Worm (Caenorhabditis elegans): ENCODE measurements around the gene ttr-41.

Gene ttr-41

DNA sequence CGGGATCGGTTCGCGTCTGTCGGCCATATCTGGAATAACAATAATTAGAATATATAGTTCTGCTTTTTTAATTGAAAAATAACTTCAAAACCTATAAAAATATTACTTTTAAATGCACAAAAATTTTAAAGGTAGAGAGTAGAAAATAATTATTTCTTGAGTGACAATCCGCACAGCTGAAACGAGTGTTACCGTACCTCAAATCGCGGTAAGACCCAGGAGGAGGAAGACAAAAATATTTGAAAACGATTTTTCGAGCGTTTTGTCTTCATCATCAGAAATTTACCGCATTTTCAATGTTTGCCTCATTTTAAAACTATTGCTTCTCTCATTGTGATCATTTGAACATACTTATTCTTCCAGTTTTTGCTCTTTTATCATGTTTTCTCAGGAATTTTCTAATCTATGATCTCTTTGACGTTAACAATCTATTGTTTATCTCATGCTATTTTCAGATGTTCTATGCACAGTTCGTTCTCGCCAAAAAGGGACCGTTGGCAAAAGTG, 29.4 kb downstream of the ttr-41 start, which contains the start of the genes rpn-5 and scc-1:
TSS of gene rpn-5 (minus strand) at position 162 of the 506 bp plus-strand sequence.
TSS of gene scc-1 (plus strand) at position 456 of the 506 bp plus-strand sequence.
- no peak for TF ChIP-seq hmbx-1 (tag; optimal IDR thresholded peaks at IDR 0.05)
- TF ChIP-seq tbx-37 (GFP tag; conservative IDR thresholded peaks at IDR 0.05), result no peak

- TF ChIP-seq ama-1 (optimal IDR thresholded peaks at IDR 0.05) (no peak), tbx-11 (GFP tag; IDR thresholded peaks at IDR 0.05) (no peak), ets-7 (tag; optimal IDR thresholded peaks at IDR 0.05) (no peak), flt-1 (GFP tag; IDR thresholded peaks at IDR 0.05) (no peak), sea-1 (GFP tag; conservative IDR thresholded peaks at IDR 0.05) (no peak), pes-1 (GFP tag; IDR thresholded peaks at IDR 0.05) (no peak), ceh-13 (GFP tag; optimal IDR thresholded peaks at IDR 0.05) (no peak), hnd-1 (tag; optimal IDR thresholded peaks at IDR 0.05) (no peak), B0310.2 (tag; optimal IDR thresholded peaks at IDR 0.05) (no peak), hmbx-1 (tag; optimal IDR thresholded peaks at IDR 0.05) (no peak), tra-4 (tag; optimal IDR thresholded peaks at IDR 0.05) (no peak), ceh-36 (tag; optimal IDR thresholded peaks at IDR 0.05) (no peak), tbx-37 (GFP tag; conservative IDR thresholded peaks at IDR 0.05) (no peak), aly-1 (tag; optimal IDR thresholded peaks at IDR 0.05) (no peak), hmg-4 (GFP tag; optimal IDR thresholded peaks at IDR 0.05) (no peak)
Measured at ce11 chrII:4696055-4696454, 31.6 kb downstream of the ttr-41 start.

DNA sequence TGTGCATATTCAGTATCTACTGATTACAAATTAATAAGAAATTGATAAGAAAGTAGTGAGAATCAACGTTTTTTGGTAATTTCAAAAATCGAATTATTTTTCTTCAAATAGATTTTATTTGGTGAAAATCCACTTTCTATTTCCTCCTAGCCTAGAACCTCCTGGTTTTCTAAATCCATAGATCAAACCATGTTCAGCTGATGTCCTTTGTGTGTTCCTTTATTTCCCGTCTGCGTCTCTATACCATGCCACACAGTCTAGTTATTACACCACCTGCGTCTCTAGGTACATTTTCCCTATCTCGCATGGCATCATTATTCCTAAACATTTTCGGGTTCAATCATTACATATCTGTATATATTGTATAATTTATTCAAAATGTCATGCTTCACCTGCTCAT, 34.5 kb downstream of the ttr-41 start, which contains the start of gene F10G7.5:
TSS of gene F10G7.5 (plus strand) at position 286 of the 400 bp plus-strand sequence.
- TF ChIP-seq tbx-11 (GFP tag; IDR thresholded peaks at IDR 0.05) (no peak), tra-4 (tag; optimal IDR thresholded peaks at IDR 0.05) (no peak), hnd-1 (tag; optimal IDR thresholded peaks at IDR 0.05) (no peak), ama-1 (optimal IDR thresholded peaks at IDR 0.05) (no peak)

DNA sequence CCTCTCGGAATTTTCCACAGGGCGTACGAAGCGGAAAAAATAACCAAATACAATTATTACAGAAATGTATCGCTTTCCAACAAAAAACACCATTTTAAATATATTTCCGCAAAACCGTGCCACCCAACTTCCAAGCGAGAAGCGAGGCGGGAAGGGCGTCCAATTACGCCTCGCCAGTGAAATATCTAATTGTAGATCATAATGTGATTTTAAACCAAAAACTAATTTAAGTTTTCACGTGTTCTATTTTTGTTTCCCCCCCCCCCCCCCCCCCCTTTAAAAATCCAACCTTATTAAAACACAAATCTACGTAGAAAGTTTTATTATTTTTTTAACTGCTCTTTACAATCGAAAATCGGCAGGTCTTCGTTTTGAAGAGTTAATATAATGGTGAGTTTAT, 38.2 kb downstream of the ttr-41 start, which contains the start of gene F10G7.12:
TSS of gene F10G7.12 (plus strand) at position 301 of the 400 bp plus-strand sequence.
- TF ChIP-seq flt-1 (GFP tag; IDR thresholded peaks at IDR 0.05), result no peak
- no peak for TF ChIP-seq pes-1 (GFP tag; IDR thresholded peaks at IDR 0.05)
- TF ChIP-seq sea-1 (GFP tag; conservative IDR thresholded peaks at IDR 0.05), result no peak
- TF ChIP-seq ets-7 (tag; optimal IDR thresholded peaks at IDR 0.05), result no peak
- no peak for TF ChIP-seq tbx-11 (GFP tag; IDR thresholded peaks at IDR 0.05)
- no peak for TF ChIP-seq hnd-1 (tag; optimal IDR thresholded peaks at IDR 0.05)
- TF ChIP-seq scrt-1 (GFP tag; IDR thresholded peaks at IDR 0.05), result no peak
- no peak for TF ChIP-seq tra-4 (tag; optimal IDR thresholded peaks at IDR 0.05)
- no peak for TF ChIP-seq hmbx-1 (tag; optimal IDR thresholded peaks at IDR 0.05)
- TF ChIP-seq F13C5.2 (tag; optimal IDR thresholded peaks at IDR 0.05), result no peak
- TF ChIP-seq ama-1 (optimal IDR thresholded peaks at IDR 0.05), result no peak
- no peak for TF ChIP-seq tbx-37 (GFP tag; conservative IDR thresholded peaks at IDR 0.05)
- TF ChIP-seq hmg-4 (GFP tag; optimal IDR thresholded peaks at IDR 0.05), result no peak
- no peak for TF ChIP-seq ceh-36 (tag; optimal IDR thresholded peaks at IDR 0.05)

DNA sequence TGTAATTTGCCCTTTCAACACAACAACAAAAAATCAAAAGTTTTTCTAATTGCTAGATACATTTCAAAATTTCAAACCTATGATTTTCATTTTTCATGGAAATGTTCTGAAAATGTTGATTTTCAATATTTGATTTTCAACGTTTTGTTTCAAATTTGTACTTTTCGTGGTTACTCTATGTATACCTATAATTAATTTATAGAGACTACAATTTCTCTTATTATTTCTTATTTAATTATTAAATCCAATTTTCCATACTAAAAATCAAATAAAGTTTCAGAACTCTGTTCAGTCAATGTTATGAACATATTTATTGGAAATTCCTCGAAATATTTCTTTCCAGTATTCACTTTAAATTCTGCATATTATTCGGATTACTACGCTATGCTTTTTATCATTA, 40.7 kb downstream of the ttr-41 start, which contains the start of gene sre-39:
TSS of gene sre-39 (plus strand) at position 301 of the 400 bp plus-strand sequence.
- TF ChIP-seq flt-1 (GFP tag; IDR thresholded peaks at IDR 0.05) (no peak), hmg-4 (GFP tag; optimal IDR thresholded peaks at IDR 0.05) (no peak), tbx-37 (GFP tag; conservative IDR thresholded peaks at IDR 0.05) (no peak), tra-4 (tag; optimal IDR thresholded peaks at IDR 0.05) (no peak)

- TF ChIP-seq B0310.2 (tag; optimal IDR thresholded peaks at IDR 0.05) (no peak), hnd-1 (tag; optimal IDR thresholded peaks at IDR 0.05) (no peak), tbx-11 (GFP tag; IDR thresholded peaks at IDR 0.05) (no peak), aly-1 (tag; optimal IDR thresholded peaks at IDR 0.05) (no peak), F13C5.2 (tag; optimal IDR thresholded peaks at IDR 0.05) (no peak), scrt-1 (GFP tag; IDR thresholded peaks at IDR 0.05) (no peak), ceh-13 (GFP tag; optimal IDR thresholded peaks at IDR 0.05) (no peak), ets-7 (tag; optimal IDR thresholded peaks at IDR 0.05) (no peak), pes-1 (GFP tag; IDR thresholded peaks at IDR 0.05) (no peak)
Measured at ce11 chrII:4684852-4685251, 42.8 kb downstream of the ttr-41 start.

DNA sequence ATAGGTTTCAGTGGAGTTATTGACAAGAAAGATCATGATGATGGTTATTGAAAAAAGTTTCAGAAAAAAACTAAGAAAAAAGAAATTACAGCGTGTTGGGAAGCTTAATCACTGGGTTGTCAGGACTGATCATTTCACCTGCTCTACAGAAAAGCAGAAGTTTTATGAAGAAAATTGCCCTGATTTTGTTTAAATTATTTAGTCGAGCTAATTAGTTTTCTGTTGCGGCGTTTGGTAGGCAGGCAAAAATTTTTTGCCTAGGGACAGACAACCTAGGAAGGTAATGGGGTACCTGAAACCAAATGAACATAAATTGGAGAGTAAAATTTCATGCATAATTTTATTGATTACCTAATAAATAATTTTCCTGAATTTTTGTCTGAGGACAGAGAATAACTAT, 44.0 kb downstream of the ttr-41 start, which contains the start of gene sre-40:
TSS of gene sre-40 (minus strand) at position 101 of the 400 bp plus-strand sequence.
- no peak for TF ChIP-seq ceh-36 (tag; optimal IDR thresholded peaks at IDR 0.05)
- no peak for TF ChIP-seq flt-1 (GFP tag; IDR thresholded peaks at IDR 0.05)
- no peak for TF ChIP-seq pes-1 (GFP tag; IDR thresholded peaks at IDR 0.05)
- TF ChIP-seq hnd-1 (tag; optimal IDR thresholded peaks at IDR 0.05), result no peak
- TF ChIP-seq scrt-1 (GFP tag; IDR thresholded peaks at IDR 0.05), result no peak
- TF ChIP-seq B0310.2 (tag; optimal IDR thresholded peaks at IDR 0.05), result no peak
- TF ChIP-seq tbx-37 (GFP tag; conservative IDR thresholded peaks at IDR 0.05), result no peak
- TF ChIP-seq sea-1 (GFP tag; conservative IDR thresholded peaks at IDR 0.05), result no peak
- no peak for TF ChIP-seq ceh-13 (GFP tag; optimal IDR thresholded peaks at IDR 0.05)
- no peak for TF ChIP-seq tbx-11 (GFP tag; IDR thresholded peaks at IDR 0.05)
- TF ChIP-seq F13C5.2 (tag; optimal IDR thresholded peaks at IDR 0.05), result no peak
- TF ChIP-seq ama-1 (optimal IDR thresholded peaks at IDR 0.05), result no peak
- no peak for TF ChIP-seq hmg-4 (GFP tag; optimal IDR thresholded peaks at IDR 0.05)
- TF ChIP-seq aly-1 (tag; optimal IDR thresholded peaks at IDR 0.05), result no peak
- TF ChIP-seq tra-4 (tag; optimal IDR thresholded peaks at IDR 0.05), result no peak
- TF ChIP-seq hmbx-1 (tag; optimal IDR thresholded peaks at IDR 0.05), result no peak
- TF ChIP-seq ets-7 (tag; optimal IDR thresholded peaks at IDR 0.05), result no peak

DNA sequence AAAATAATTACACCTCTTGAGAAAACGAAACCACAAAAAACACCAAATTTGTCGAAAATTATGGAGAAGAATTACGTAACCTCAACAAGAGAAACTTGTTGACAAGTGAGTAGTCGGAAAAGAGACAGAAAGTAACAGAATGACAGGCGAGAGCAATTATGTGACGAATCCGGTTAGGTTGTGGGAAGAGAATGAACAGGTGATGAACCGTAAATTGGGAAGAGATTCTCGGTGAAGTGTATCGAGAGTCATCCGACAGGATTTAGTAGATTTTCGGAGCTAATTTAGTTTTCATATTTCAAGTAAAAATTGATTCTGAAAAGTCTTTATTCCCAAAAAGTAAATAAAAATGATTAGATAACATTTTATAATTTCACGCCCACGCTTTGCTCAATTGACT, 46.3 kb downstream of the ttr-41 start, which contains the start of gene T05A7.7:
TSS of gene T05A7.7 (minus strand) at position 101 of the 400 bp plus-strand sequence.
- TF ChIP-seq ceh-36 (tag; optimal IDR thresholded peaks at IDR 0.05), result no peak
- TF ChIP-seq pes-1 (GFP tag; IDR thresholded peaks at IDR 0.05), result no peak
- no peak for TF ChIP-seq aly-1 (tag; optimal IDR thresholded peaks at IDR 0.05)
- TF ChIP-seq sea-1 (GFP tag; conservative IDR thresholded peaks at IDR 0.05), result no peak
- no peak for TF ChIP-seq flt-1 (GFP tag; IDR thresholded peaks at IDR 0.05)
- no peak for TF ChIP-seq tra-4 (tag; optimal IDR thresholded peaks at IDR 0.05)
- no peak for TF ChIP-seq ceh-13 (GFP tag; optimal IDR thresholded peaks at IDR 0.05)
- no peak for TF ChIP-seq hmg-4 (GFP tag; optimal IDR thresholded peaks at IDR 0.05)
- TF ChIP-seq scrt-1 (GFP tag; IDR thresholded peaks at IDR 0.05), result no peak

All from whole organism, early embryonic.